Worm (Caenorhabditis elegans): ENCODE data around the gene F02H6.3.

Gene F02H6.3

DNA sequence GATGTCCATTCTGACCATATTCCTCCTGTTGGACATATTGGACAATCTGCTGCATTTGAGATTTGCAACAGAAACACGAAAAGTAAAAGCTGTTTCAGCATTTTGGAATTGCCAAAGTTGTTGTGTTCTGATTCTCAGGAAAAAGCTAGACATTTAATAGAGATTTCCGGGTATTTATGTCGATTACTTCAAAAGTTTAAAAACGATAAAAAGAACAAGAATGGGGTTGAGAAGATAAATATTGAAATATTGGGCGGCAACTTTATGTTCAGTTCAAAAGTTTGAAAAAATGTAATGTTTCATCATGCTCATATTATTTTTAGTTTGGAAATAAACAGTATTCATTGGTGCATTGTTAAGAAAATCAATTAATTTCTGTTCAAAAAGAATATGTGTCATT is 35.7 kb downstream of the F02H6.3 start, which contains the start of gene Y64G10A.1:
Y64G10A.1 (minus strand) TSS at position 101 of the 400 bp plus-strand sequence.
- TF ChIP-seq ets-4 (tag; optimal IDR thresholded peaks at IDR 0.05), result no peak
- no peak for TF ChIP-seq K02D7.2 (tag; optimal IDR thresholded peaks at IDR 0.05)
- no peak for TF ChIP-seq eyg-1 (tag; optimal IDR thresholded peaks at IDR 0.05)

DNA sequence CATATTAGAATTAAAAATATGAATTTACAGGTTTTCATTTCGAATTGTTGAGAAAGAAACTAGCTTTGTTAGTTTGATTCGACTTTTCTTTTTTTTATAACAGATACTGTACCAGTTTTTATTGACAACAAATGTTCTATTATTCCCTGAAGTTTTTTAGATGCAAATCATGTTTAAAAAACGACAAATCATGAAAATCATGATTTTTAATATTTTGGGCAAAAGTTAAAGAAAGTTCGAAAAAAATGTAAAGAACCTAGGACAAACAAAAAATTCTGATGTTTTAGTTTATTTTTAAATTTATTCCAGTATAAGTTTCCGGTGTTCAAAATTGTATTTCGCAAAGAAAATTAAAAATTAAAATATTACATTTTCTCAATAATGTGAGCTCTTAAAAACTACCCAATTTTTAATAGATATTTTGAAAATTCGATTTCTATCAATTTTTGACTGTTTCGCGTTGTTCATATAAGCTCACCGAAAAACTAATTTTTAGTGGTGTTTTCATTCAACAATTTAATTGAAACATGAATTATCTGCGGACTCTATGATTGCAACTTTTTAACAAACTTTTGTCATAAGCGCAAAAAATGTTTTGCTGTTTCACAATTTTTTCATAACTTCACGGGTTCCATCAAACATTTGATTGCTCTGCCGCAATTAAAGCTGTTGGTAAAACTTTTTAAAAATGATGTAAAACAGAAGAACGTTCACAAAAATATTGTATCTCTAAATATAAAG is 38.3 kb downstream of the F02H6.3 start, which contains the start of gene Y64G10A.10:
Y64G10A.10 (minus strand) TSS at position 51 of the 741 bp plus-strand sequence.
- TF ChIP-seq unc-86 (tag; optimal IDR thresholded peaks at IDR 0.05) (no peak), syd-9 (tag; optimal IDR thresholded peaks at IDR 0.05) (no peak), unc-3 (GFP tag; conservative IDR thresholded peaks at IDR 0.05) (no peak), unc-3 (tag; optimal IDR thresholded peaks at IDR 0.05) (no peak), pax-1 (tag; optimal IDR thresholded peaks at IDR 0.05) (no peak), nfya-1 (tag; optimal IDR thresholded peaks at IDR 0.05) (no peak), sox-2 (GFP tag; IDR thresholded peaks at IDR 0.05) (no peak), pros-1 (tag; optimal IDR thresholded peaks at IDR 0.05) (no peak), ama-1 (optimal IDR thresholded peaks at IDR 0.05) (no peak), rnt-1 (tag; optimal IDR thresholded peaks at IDR 0.05) (no peak), unc-42 (tag; optimal IDR thresholded peaks at IDR 0.05) (no peak), madf-2 (tag; optimal IDR thresholded peaks at IDR 0.05) (no peak), hlh-8 (tag; optimal IDR thresholded peaks at IDR 0.05) (no peak), elt-2 (tag; optimal IDR thresholded peaks at IDR 0.05) (no peak), fkh-6 (tag; optimal IDR thresholded peaks at IDR 0.05) (no peak), zip-5 (tag; optimal IDR thresholded peaks at IDR 0.05) (no peak), nhr-232 (tag; optimal IDR thresholded peaks at IDR 0.05) (no peak), ceh-14 (tag; optimal IDR thresholded peaks at IDR 0.05) (no peak), C08G9.2 (tag; optimal IDR thresholded peaks at IDR 0.05) (no peak)

DNA sequence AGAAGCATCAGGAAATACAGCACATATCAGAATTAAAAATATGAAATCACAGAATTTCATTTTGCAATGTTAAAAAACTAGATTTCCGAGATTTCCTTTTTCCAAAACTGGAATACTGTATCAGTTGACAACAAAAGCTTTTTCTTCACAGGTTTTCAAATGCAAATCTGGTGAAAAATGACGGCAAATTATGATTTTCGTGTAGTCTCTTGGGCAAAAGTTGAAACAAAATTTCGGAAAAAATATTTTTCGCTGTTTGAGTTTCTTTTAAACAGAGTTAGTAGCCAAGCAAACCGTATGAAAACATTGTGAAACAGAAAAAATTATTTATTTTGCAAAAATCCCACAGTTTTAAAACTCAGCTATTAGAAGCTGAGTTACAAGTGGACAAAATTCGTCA is 41.1 kb downstream of the F02H6.3 start, which contains the start of gene Y64G10A.2:
Y64G10A.2 (minus strand) TSS at position 101 of the 400 bp plus-strand sequence.
- TF ChIP-seq ceh-19 (GFP tag; optimal IDR thresholded peaks at IDR 0.05), result no peak
- no peak for TF ChIP-seq sdc-2 (tag; optimal IDR thresholded peaks at IDR 0.05)
- no peak for TF ChIP-seq unc-55 (GFP tag; optimal IDR thresholded peaks at IDR 0.05)
- TF ChIP-seq ceh-22 (tag; optimal IDR thresholded peaks at IDR 0.05), result no peak
- no peak for TF ChIP-seq ceh-45 (GFP tag; IDR thresholded peaks at IDR 0.05)
- TF ChIP-seq dmd-4 (tag; optimal IDR thresholded peaks at IDR 0.05; ENCODE audit: borderline replicate concordance), result no peak
- TF ChIP-seq zip-5 (tag; optimal IDR thresholded peaks at IDR 0.05), result no peak
- no peak for TF ChIP-seq ref-2 (tag; optimal IDR thresholded peaks at IDR 0.05)
- TF ChIP-seq elt-4 (tag; optimal IDR thresholded peaks at IDR 0.05), result no peak
- TF ChIP-seq odd-2 (tag; optimal IDR thresholded peaks at IDR 0.05), result no peak
- no peak for TF ChIP-seq mec-3 (tag; optimal IDR thresholded peaks at IDR 0.05; ENCODE audit: borderline replicate concordance)
- no peak for TF ChIP-seq K02D7.2 (tag; optimal IDR thresholded peaks at IDR 0.05)
- TF ChIP-seq unc-3 (GFP tag; conservative IDR thresholded peaks at IDR 0.05), result no peak
- TF ChIP-seq unc-3 (tag; optimal IDR thresholded peaks at IDR 0.05), result no peak
- TF ChIP-seq ceh-14 (tag; optimal IDR thresholded peaks at IDR 0.05), result no peak

DNA sequence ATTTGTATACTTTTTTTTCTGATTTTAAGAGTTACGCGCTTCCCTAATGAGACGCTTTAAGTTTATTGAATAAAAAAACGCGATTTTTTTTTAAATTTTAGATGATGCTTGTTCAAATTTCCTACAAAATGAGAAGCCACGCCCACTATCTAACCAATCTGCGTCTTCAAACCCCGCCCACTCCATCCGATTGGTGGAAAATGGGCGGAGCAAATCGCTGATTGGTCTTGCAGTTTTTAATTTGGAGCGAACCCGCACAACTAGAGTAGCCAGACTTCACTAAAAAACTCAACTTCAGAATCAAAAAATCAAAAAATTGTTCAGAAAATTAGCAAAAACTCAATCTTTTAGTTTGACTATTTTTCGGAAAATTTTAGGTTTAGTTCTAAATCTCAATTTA is 46.2 kb downstream of the F02H6.3 start:
- TF ChIP-seq dve-1 (tag; optimal IDR thresholded peaks at IDR 0.05) (no peak), nfya-1 (tag; optimal IDR thresholded peaks at IDR 0.05) (peak; percentile 90), ceh-9 (tag; optimal IDR thresholded peaks at IDR 0.05) (no peak)

DNA sequence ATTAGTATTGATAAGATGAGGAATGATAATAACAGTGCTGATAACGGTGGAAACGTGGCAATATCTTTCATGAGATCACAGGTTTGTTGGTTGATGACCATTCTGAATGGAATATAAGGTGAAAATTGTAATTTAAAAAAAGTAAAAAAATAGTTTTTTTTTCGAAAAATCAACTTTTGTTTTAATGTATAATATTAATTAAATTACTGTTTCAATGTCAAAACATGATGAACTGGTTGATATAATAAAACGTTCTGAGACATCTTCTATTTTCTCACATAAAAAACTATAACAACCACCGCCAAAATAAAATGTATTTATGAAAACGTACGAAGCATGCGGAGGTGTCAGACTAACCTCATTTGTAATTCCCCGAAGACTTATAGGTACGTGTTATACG is 46.9 kb downstream of the F02H6.3 start, which contains the start of gene srab-24:
srab-24 (minus strand) TSS at position 101 of the 400 bp plus-strand sequence.
- TF ChIP-seq ceh-22 (tag; optimal IDR thresholded peaks at IDR 0.05), result no peak
- TF ChIP-seq elt-2 (tag; optimal IDR thresholded peaks at IDR 0.05), result peak; percentile 36
